Worm (Caenorhabditis elegans) whole organism, L1 larva: ENCODE results near the gene C16H3.3.

Experiments
- alr-1 ChIP-seq: fragments of 200-800 bp; sonication (Bioruptor generic); optimal IDR thresholded peaks from 2 replicates; lab custom pipeline; 2018; ENCODE audit warnings: borderline replicate concordance, mild to moderate bottlenecking, missing genetic modification characterization, missing compliant biosample characterization
- aly-2 ChIP-seq: fragments of 150-350 bp; optimal IDR thresholded peaks from 2 replicates; lab custom pipeline; 2014; ENCODE audit warnings: missing biosample characterization, missing genetic modification characterization
- ama-1 ChIP-seq: fragments of 150-350 bp; optimal IDR thresholded peaks from 2 replicates; lab custom pipeline; 2014
- ceh-8 ChIP-seq: fragments of 200-800 bp; sonication (Bioruptor generic); optimal IDR thresholded peaks from 2 replicates; lab custom pipeline; 2018; ENCODE audit warnings: mild to moderate bottlenecking, missing genetic modification characterization, moderate library complexity, missing compliant biosample characterization
- ceh-82 ChIP-seq, 3 experiments: fragments of 150-350 bp in 1 of 3; sonication (generic microtip) in 2 of 3; optimal IDR thresholded peaks; 2 replicates each; lab custom pipeline; 2014 to 2017; ENCODE audit warnings: missing biosample characterization in 3 of 3, missing genetic modification characterization in 3 of 3
- elt-3 ChIP-seq, 6 experiments: fragments of 150-350 bp in 1 of 6; sonication (generic microtip); optimal IDR thresholded peaks; 2 replicates each; lab custom pipeline; 2017 to 2018; ENCODE audit warnings: missing biosample characterization in 6 of 6, missing genetic modification characterization in 6 of 6, inconsistent platforms in 1 of 6
- fkh-10 ChIP-seq: sonication (generic microtip); optimal IDR thresholded peaks from 2 replicates; lab custom pipeline; 2017; ENCODE audit warnings: missing biosample characterization, missing genetic modification reagents, missing genetic modification characterization
- hpl-2 ChIP-seq: fragments of 150-350 bp; optimal IDR thresholded peaks from 2 replicates; lab custom pipeline; 2014; ENCODE audit warnings: missing biosample characterization, missing genetic modification reagents, missing genetic modification characterization
- jun-1 ChIP-seq: fragments of 150-350 bp; optimal IDR thresholded peaks from 2 replicates; lab custom pipeline; 2014; ENCODE audit warnings: missing biosample characterization, missing genetic modification reagents, missing genetic modification characterization
- lsy-2 ChIP-seq, 2 experiments: fragments of 150-350 bp; optimal IDR thresholded peaks; 2 replicates each; lab custom pipeline; 2014; ENCODE audit warnings: missing biosample characterization in 2 of 2, missing genetic modification characterization in 2 of 2
- mdl-1 ChIP-seq, 2 experiments: fragments of 150-350 bp; optimal IDR thresholded peaks; 2 replicates each; lab custom pipeline; 2014 to 2017; ENCODE audit warnings: missing biosample characterization in 2 of 2, missing genetic modification characterization in 2 of 2, inconsistent platforms in 1 of 2
- nhr-77 ChIP-seq: fragments of 150-350 bp; optimal IDR thresholded peaks from 2 replicates; lab custom pipeline; 2014; ENCODE audit warnings: missing biosample characterization, missing genetic modification characterization
- sptf-1 ChIP-seq: fragments of 150-350 bp; optimal IDR thresholded peaks from 2 replicates; lab custom pipeline; 2014; ENCODE audit warnings: missing biosample characterization, missing genetic modification characterization
- ztf-4 ChIP-seq: fragments of 150-350 bp; optimal IDR thresholded peaks from 2 replicates; lab custom pipeline; 2014; ENCODE audit warnings: missing biosample characterization, missing genetic modification characterization

ce11 chrX:17625245-17625644, 15.4 kb upstream of the C16H3.3 start:
- TF ChIP-seq jun-1 (no peak), elt-3 (tag; optimal IDR thresholded peaks at IDR 0.05; lab: Kevin White, UChicago) (no peak), ceh-8 (no peak), ama-1 (no peak), ceh-82 (tag; optimal IDR thresholded peaks at IDR 0.05; lab: Kevin White, UChicago) (no peak), aly-2 (no peak), sptf-1 (tag; lab: Kevin White, UChicago) (no peak), nhr-77 (tag; lab: Kevin White, UChicago) (no peak), ztf-4 (no peak), hpl-2 (GFP tag; lab: Kevin White, UChicago) (no peak), lsy-2 (tag; optimal IDR thresholded peaks at IDR 0.05; lab: Kevin White, UChicago) (no peak), mdl-1 (tag; optimal IDR thresholded peaks at IDR 0.05; lab: Kevin White, UChicago) (no peak), fkh-10 (GFP tag; lab: Kevin White, UChicago) (no peak), alr-1 (no peak)
